Worm (Caenorhabditis elegans) whole organism, L2 larva: ENCODE measurements around the gene F56D5.9.
A peak's percentile ranks its signal among the peaks of the same experiment; 100 is the strongest.

ENCODE experiments used
- F13H6.1 ChIP-seq: sonication (generic microtip); optimal IDR thresholded peaks from 2 replicates; lab custom pipeline; 2016; ENCODE audit warnings: missing genetic modification characterization, missing compliant biosample characterization
- R02D3.7 ChIP-seq: fragments of 150-350 bp; optimal IDR thresholded peaks from 2 replicates; lab custom pipeline; 2014; ENCODE audit warnings: missing biosample characterization, missing genetic modification characterization
- Y55F3AM.14 ChIP-seq: fragments of 200-800 bp; sonication (Bioruptor generic); optimal IDR thresholded peaks from 2 replicates; lab custom pipeline; 2018; ENCODE audit warnings: mild to moderate bottlenecking, missing genetic modification characterization, missing compliant biosample characterization
- ZK546.5 ChIP-seq: sonication (generic microtip); optimal IDR thresholded peaks from 2 replicates; lab custom pipeline; 2017; ENCODE audit warnings: missing biosample characterization, missing genetic modification characterization
- alr-1 ChIP-seq: fragments of 150-350 bp; optimal IDR thresholded peaks from 2 replicates; lab custom pipeline; 2014; ENCODE audit warnings: missing biosample characterization, missing genetic modification characterization
- aly-2 ChIP-seq: fragments of 150-350 bp; optimal IDR thresholded peaks from 2 replicates; lab custom pipeline; 2014; ENCODE audit warnings: missing biosample characterization, missing genetic modification characterization
- ama-1 ChIP-seq: fragments of 150-350 bp; optimal IDR thresholded peaks from 2 replicates; lab custom pipeline; 2018; ENCODE audit warnings: inconsistent platforms
- blmp-1 ChIP-seq: sonication (generic microtip); optimal IDR thresholded peaks from 2 replicates; lab custom pipeline; 2017; ENCODE audit warnings: missing genetic modification characterization, mild to moderate bottlenecking, missing compliant biosample characterization, antibody characterized with exemption, moderate library complexity; ENCODE audit not compliant: insufficient read depth
- ceh-16 ChIP-seq: fragments of 150-350 bp; optimal IDR thresholded peaks from 2 replicates; lab custom pipeline; 2014; ENCODE audit warnings: missing biosample characterization, missing genetic modification characterization
- ceh-82 ChIP-seq: fragments of 150-350 bp; optimal IDR thresholded peaks from 2 replicates; lab custom pipeline; 2014; ENCODE audit warnings: missing biosample characterization, missing genetic modification characterization
- crh-2 ChIP-seq: sonication (generic microtip); optimal IDR thresholded peaks from 2 replicates; lab custom pipeline; 2017; ENCODE audit warnings: missing biosample characterization, missing genetic modification characterization
- dmd-4 ChIP-seq: sonication (generic microtip); optimal IDR thresholded peaks from 2 replicates; lab custom pipeline; 2017; ENCODE audit warnings: missing biosample characterization, missing genetic modification characterization
- elt-1 ChIP-seq: fragments of 150-350 bp; optimal IDR thresholded peaks from 2 replicates; lab custom pipeline; 2014; ENCODE audit warnings: missing biosample characterization, missing genetic modification characterization
- elt-3 ChIP-seq: sonication (generic microtip); optimal IDR thresholded peaks from 2 replicates; lab custom pipeline; 2017; ENCODE audit warnings: missing biosample characterization, missing genetic modification characterization
- fos-1 ChIP-seq: fragments of 150-350 bp; optimal IDR thresholded peaks from 2 replicates; lab custom pipeline; 2014; ENCODE audit warnings: missing biosample characterization, missing genetic modification characterization
- gmeb-1 ChIP-seq: fragments of 150-350 bp; optimal IDR thresholded peaks from 2 replicates; lab custom pipeline; 2014; ENCODE audit warnings: missing biosample characterization, missing genetic modification characterization
- lin-11 ChIP-seq: fragments of 150-350 bp; sonication (generic microtip); optimal IDR thresholded peaks from 2 replicates; lab custom pipeline; 2014; ENCODE audit warnings: missing biosample characterization, missing genetic modification characterization, inconsistent platforms, mixed read lengths
- lin-13 ChIP-seq: fragments of 150-350 bp; optimal IDR thresholded peaks from 2 replicates; lab custom pipeline; 2014; ENCODE audit warnings: missing biosample characterization, missing genetic modification reagents, missing genetic modification characterization
- lsy-2 ChIP-seq, 2 experiments: fragments of 150-350 bp in 1 of 2; sonication (generic microtip) in 1 of 2; optimal IDR thresholded peaks; 2 replicates each; lab custom pipeline; 2014 to 2017; ENCODE audit warnings: missing biosample characterization in 2 of 2, missing genetic modification characterization in 2 of 2
- mbf-1 ChIP-seq: sonication (generic microtip); optimal IDR thresholded peaks from 2 replicates; lab custom pipeline; 2017; ENCODE audit warnings: missing biosample characterization, missing genetic modification characterization
- mdl-1 ChIP-seq, 2 experiments: fragments of 150-350 bp in 1 of 2; sonication (generic microtip) in 1 of 2; optimal IDR thresholded peaks; 2 replicates each; lab custom pipeline; 2017; ENCODE audit warnings: missing biosample characterization in 2 of 2, missing genetic modification characterization in 2 of 2
- nhr-10 ChIP-seq: sonication (generic microtip); optimal IDR thresholded peaks from 2 replicates; lab custom pipeline; 2017; ENCODE audit warnings: missing biosample characterization, missing genetic modification characterization
- nhr-11 ChIP-seq: fragments of 150-350 bp; optimal IDR thresholded peaks from 2 replicates; lab custom pipeline; 2014; ENCODE audit warnings: missing biosample characterization, missing genetic modification characterization
- nhr-12 ChIP-seq: fragments of 150-350 bp; optimal IDR thresholded peaks from 2 replicates; lab custom pipeline; 2014; ENCODE audit warnings: missing biosample characterization, missing genetic modification characterization
- nhr-129 ChIP-seq: fragments of 150-350 bp; optimal IDR thresholded peaks from 2 replicates; lab custom pipeline; 2014; ENCODE audit warnings: missing biosample characterization, missing genetic modification characterization
- nhr-23 ChIP-seq: fragments of 150-350 bp; optimal IDR thresholded peaks from 2 replicates; lab custom pipeline; 2014; ENCODE audit warnings: missing biosample characterization, missing genetic modification reagents, missing genetic modification characterization
- nhr-237 ChIP-seq: fragments of 150-350 bp; optimal IDR thresholded peaks from 2 replicates; lab custom pipeline; 2014; ENCODE audit warnings: missing biosample characterization, missing genetic modification characterization
- nhr-25 ChIP-seq: fragments of 150-350 bp; sonication (generic microtip); optimal IDR thresholded peaks from 3 replicates; lab custom pipeline; 2014; ENCODE audit warnings: missing biosample characterization, missing genetic modification characterization
- nhr-6 ChIP-seq: fragments of 150-350 bp; optimal IDR thresholded peaks from 2 replicates; lab custom pipeline; 2014; ENCODE audit warnings: missing biosample characterization, missing genetic modification characterization
- peb-1 ChIP-seq: fragments of 150-350 bp; optimal IDR thresholded peaks from 2 replicates; lab custom pipeline; 2014; ENCODE audit warnings: missing biosample characterization, missing genetic modification characterization
- sma-3 ChIP-seq: sonication (generic microtip); optimal IDR thresholded peaks from 2 replicates; lab custom pipeline; 2016; ENCODE audit warnings: missing genetic modification reagents, missing genetic modification characterization, missing compliant biosample characterization
- sma-9 ChIP-seq, 2 experiments: fragments of 150-350 bp in 1 of 2; sonication (generic microtip) in 1 of 2; optimal IDR thresholded peaks; 2 replicates each; lab custom pipeline; 2014 to 2016; ENCODE audit warnings: missing genetic modification characterization in 2 of 2, mild to moderate bottlenecking in 1 of 2, missing biosample characterization in 1 of 2, missing compliant biosample characterization in 1 of 2, missing genetic modification reagents in 1 of 2, moderate library complexity in 1 of 2
- snpc-4 ChIP-seq: fragments of 150-350 bp; optimal IDR thresholded peaks from 2 replicates; lab custom pipeline; 2014; ENCODE audit warnings: missing biosample characterization, missing genetic modification characterization
- unc-55 ChIP-seq: fragments of 150-350 bp; sonication (generic microtip); optimal IDR thresholded peaks from 3 replicates; lab custom pipeline; 2014; ENCODE audit warnings: missing biosample characterization, missing genetic modification reagents, missing genetic modification characterization
- unc-62 ChIP-seq: fragments of 150-350 bp; optimal IDR thresholded peaks from 2 replicates; lab custom pipeline; 2014; ENCODE audit warnings: missing biosample characterization, missing genetic modification reagents, missing genetic modification characterization
- zag-1 ChIP-seq: fragments of 150-350 bp; optimal IDR thresholded peaks from 2 replicates; lab custom pipeline; 2014; ENCODE audit warnings: missing biosample characterization, missing genetic modification characterization
- ztf-1 ChIP-seq: fragments of 200-800 bp; sonication (Bioruptor generic); conservative IDR thresholded peaks from 2 replicates; pipeline ENCODE4 v1.3.6; 2022; ENCODE audit warnings: missing genetic modification characterization, missing compliant biosample characterization
- ztf-11 ChIP-seq: sonication (generic microtip); optimal IDR thresholded peaks from 2 replicates; lab custom pipeline; 2017; ENCODE audit warnings: missing biosample characterization, missing genetic modification characterization
- ztf-4 ChIP-seq: fragments of 150-350 bp; optimal IDR thresholded peaks from 2 replicates; lab custom pipeline; 2014; ENCODE audit warnings: missing biosample characterization, missing genetic modification characterization

Gene F56D5.9

ce11 chrIV:9438753-9439152, 16.4 kb upstream of the F56D5.9 start:
- TF ChIP-seq sma-9 (GFP tag; optimal IDR thresholded peaks at IDR 0.05; lab: Kevin White, UChicago): peak; percentile 64
- TF ChIP-seq sma-9 (tag; optimal IDR thresholded peaks at IDR 0.05; lab: Kevin White, UChicago): no peak
- no peak for TF ChIP-seq alr-1 (tag; lab: Kevin White, UChicago)
- TF ChIP-seq ztf-4 (tag; lab: Kevin White, UChicago): peak; percentile 19
- TF ChIP-seq lin-13 (GFP tag; lab: Kevin White, UChicago): peak; percentile 66
- peak; percentile 73 for TF ChIP-seq sma-3 (GFP tag; lab: Kevin White, UChicago)
- peak; percentile 37 for TF ChIP-seq crh-2
- peak; percentile 10 for TF ChIP-seq fos-1 (tag; lab: Kevin White, UChicago)
- no peak for TF ChIP-seq aly-2 (tag; lab: Kevin White, UChicago)
- peak; percentile 37 for TF ChIP-seq nhr-6 (tag; lab: Kevin White, UChicago)
- TF ChIP-seq nhr-25: no peak
- no peak for TF ChIP-seq snpc-4 (tag; lab: Kevin White, UChicago)
- peak; percentile 51 for TF ChIP-seq gmeb-1
- TF ChIP-seq lsy-2 (tag; optimal IDR thresholded peaks at IDR 0.05; lab: Kevin White, UChicago): peak in 1 of 2 experiments; percentile 27
- TF ChIP-seq ama-1 (lab: Kevin White, UChicago): peak; percentile 85
- TF ChIP-seq nhr-129 (tag; lab: Kevin White, UChicago): peak; percentile 29
- peak in 1 of 2 experiments; percentile 0 for TF ChIP-seq mdl-1 (tag; optimal IDR thresholded peaks at IDR 0.05; lab: Kevin White, UChicago)

ce11 chrIV:9432327-9432726, 10.0 kb upstream of the F56D5.9 start:
- TF ChIP-seq mbf-1 (tag; lab: Kevin White, UChicago) (no peak), peb-1 (tag; lab: Kevin White, UChicago) (no peak), ceh-16 (no peak), dmd-4 (tag; lab: Kevin White, UChicago) (no peak), zag-1 (tag; lab: Kevin White, UChicago) (no peak), unc-55 (no peak), sma-9 (GFP tag; optimal IDR thresholded peaks at IDR 0.05; lab: Kevin White, UChicago) (no peak), sma-9 (tag; optimal IDR thresholded peaks at IDR 0.05; lab: Kevin White, UChicago) (no peak), lsy-2 (tag; optimal IDR thresholded peaks at IDR 0.05; lab: Kevin White, UChicago) (no peak), ztf-1 (GFP tag; lab: Robert Waterston, UW) (no peak), crh-2 (no peak), blmp-1 (no peak)

- TF ChIP-seq nhr-129 (tag; lab: Kevin White, UChicago) (no peak), gmeb-1 (no peak), unc-62 (GFP tag; lab: Kevin White, UChicago) (no peak), ZK546.5 (tag; lab: Kevin White, UChicago) (no peak), nhr-11 (tag; lab: Kevin White, UChicago) (no peak), elt-1 (no peak), ceh-16 (no peak), nhr-25 (no peak), Y55F3AM.14 (GFP tag; lab: Kevin White, UChicago) (no peak), snpc-4 (tag; lab: Kevin White, UChicago) (no peak), crh-2 (no peak), nhr-10 (tag; lab: Kevin White, UChicago) (no peak), lin-11 (tag; lab: Kevin White, UChicago) (no peak), sma-9 (GFP tag; optimal IDR thresholded peaks at IDR 0.05; lab: Kevin White, UChicago) (no peak), sma-9 (tag; optimal IDR thresholded peaks at IDR 0.05; lab: Kevin White, UChicago) (no peak), sma-3 (GFP tag; lab: Kevin White, UChicago) (no peak), mdl-1 (tag; optimal IDR thresholded peaks at IDR 0.05; lab: Kevin White, UChicago) (no peak), peb-1 (tag; lab: Kevin White, UChicago) (no peak)
Observed at ce11 chrIV:9427959-9428358, 5.7 kb upstream of the F56D5.9 start, which contains the start of gene F59B8.1. TSS of gene F59B8.1 (plus strand) at chrIV:9428259.

ce11 chrIV:9423095-9423494, 787 bp upstream of the F56D5.9 start, which contains the start of gene srxa-2:
TSS of gene srxa-2 (plus strand) at chrIV:9423395.
- TF ChIP-seq ceh-82 (tag; lab: Kevin White, UChicago): no peak
- no peak for TF ChIP-seq alr-1 (tag; lab: Kevin White, UChicago)
- no peak for TF ChIP-seq mdl-1 (tag; optimal IDR thresholded peaks at IDR 0.05; lab: Kevin White, UChicago)
- TF ChIP-seq nhr-23 (tag; lab: Kevin White, UChicago): no peak
- TF ChIP-seq, all 48 proteins: peak for 0

ce11 chrIV:9408004-9408403, 14.3 kb downstream of the F56D5.9 start, which contains the start of gene F56D5.5:
TSS of gene F56D5.5 (minus strand) at chrIV:9408104.
- TF ChIP-seq ztf-1 (GFP tag; lab: Robert Waterston, UW): no peak
- TF ChIP-seq gmeb-1: no peak
- no peak for TF ChIP-seq ztf-11 (tag; lab: Kevin White, UChicago)
- TF ChIP-seq snpc-4 (tag; lab: Kevin White, UChicago): no peak
- no peak for TF ChIP-seq lin-11 (tag; lab: Kevin White, UChicago)
- TF ChIP-seq zag-1 (tag; lab: Kevin White, UChicago): no peak
- TF ChIP-seq elt-3 (tag; lab: Kevin White, UChicago): no peak
- TF ChIP-seq nhr-12 (tag; lab: Kevin White, UChicago): no peak
- no peak for TF ChIP-seq mdl-1 (tag; optimal IDR thresholded peaks at IDR 0.05; lab: Kevin White, UChicago)
- no peak for TF ChIP-seq F13H6.1 (tag; lab: Kevin White, UChicago)
- no peak for TF ChIP-seq sma-9 (GFP tag; optimal IDR thresholded peaks at IDR 0.05; lab: Kevin White, UChicago)
- TF ChIP-seq sma-9 (tag; optimal IDR thresholded peaks at IDR 0.05; lab: Kevin White, UChicago): no peak
- no peak for TF ChIP-seq nhr-237 (tag; lab: Kevin White, UChicago)
- no peak for TF ChIP-seq R02D3.7 (tag; lab: Kevin White, UChicago)
- no peak for TF ChIP-seq ama-1 (lab: Kevin White, UChicago)
- no peak for TF ChIP-seq sma-3 (GFP tag; lab: Kevin White, UChicago)
- TF ChIP-seq, all 48 proteins: peak for 0
